Fruit fly (Drosophila melanogaster) whole organism, wandering third instar larva: ENCODE results near the gene CG14837.

Experiments
- Abd-B ChIP-seq: fragments of >200 bp; optimal IDR thresholded peaks from 2 replicates; lab custom pipeline; 2017; ENCODE audit warnings: missing biosample characterization, missing genetic modification characterization
- CG32264 ChIP-seq: fragments of 200-800 bp; sonication (Bioruptor generic); optimal IDR thresholded peaks from 2 replicates; lab custom pipeline; 2016; ENCODE audit warnings: missing biosample characterization, missing genetic modification characterization
- CG9705 ChIP-seq: fragments of 200-800 bp; sonication (Bioruptor generic); optimal IDR thresholded peaks from 2 replicates; lab custom pipeline; 2018; ENCODE audit warnings: missing biosample characterization, mild to moderate bottlenecking, missing genetic modification characterization
- CrebA ChIP-seq: fragments of 200-800 bp; sonication (Bioruptor generic); optimal IDR thresholded peaks from 2 replicates; lab custom pipeline; 2016; ENCODE audit warnings: missing biosample characterization, mild to moderate bottlenecking, missing genetic modification characterization, borderline replicate concordance
- Dfd ChIP-seq: fragments of >200 bp; optimal IDR thresholded peaks from 2 replicates; lab custom pipeline; 2017; ENCODE audit warnings: missing biosample characterization, missing genetic modification characterization
- Dif ChIP-seq: fragments of 200-275, 200-300 bp; sonication (Bioruptor generic); optimal IDR thresholded peaks from 2 replicates; lab custom pipeline; 2018; ENCODE audit warnings: missing biosample characterization, missing genetic modification characterization; ENCODE audit not compliant: partially characterized antibody
- GATAd ChIP-seq: sonication (Bioruptor generic); optimal IDR thresholded peaks from 2 replicates; lab custom pipeline; 2016; ENCODE audit warnings: missing biosample characterization, missing genetic modification characterization
- HLH106 ChIP-seq: fragments of 200-800 bp; optimal IDR thresholded peaks from 3 replicates; lab custom pipeline; 2019; ENCODE audit warnings: missing biosample characterization, mild to moderate bottlenecking, missing genetic modification characterization, moderate library complexity
- Hnf4 ChIP-seq: fragments of 200-800 bp; sonication (Bioruptor generic); optimal IDR thresholded peaks from 2 replicates; lab custom pipeline; 2016; ENCODE audit warnings: missing biosample characterization, mild to moderate bottlenecking, missing genetic modification characterization
- Hr78 ChIP-seq: fragments of >200 bp; optimal IDR thresholded peaks from 2 replicates; lab custom pipeline; 2017; ENCODE audit warnings: missing biosample characterization, missing genetic modification characterization
- Hr83 ChIP-seq: fragments of 200-300 bp; sonication (Bioruptor generic); optimal IDR thresholded peaks from 2 replicates; lab custom pipeline; 2016; ENCODE audit warnings: missing biosample characterization, mild to moderate bottlenecking, missing genetic modification characterization, moderate library complexity; ENCODE audit not compliant: poor library complexity, severe bottlenecking
- Jra ChIP-seq: sonication (Bioruptor generic); optimal IDR thresholded peaks from 2 replicates; lab custom pipeline; 2016; ENCODE audit warnings: missing biosample characterization, missing genetic modification characterization
- Mio ChIP-seq: sonication (Bioruptor generic); optimal IDR thresholded peaks from 2 replicates; lab custom pipeline; 2016; ENCODE audit warnings: missing biosample characterization, missing genetic modification characterization
- Myc ChIP-seq: fragments of >200 bp; optimal IDR thresholded peaks from 2 replicates; lab custom pipeline; 2017
- N ChIP-seq: fragments of >200 bp; optimal IDR thresholded peaks from 2 replicates; lab custom pipeline; 2018; ENCODE audit warnings: missing biosample characterization, missing external identifiers, missing genetic modification characterization
- OdsH ChIP-seq: fragments of 200-800 bp; sonication (Bioruptor generic); optimal IDR thresholded peaks from 2 replicates; lab custom pipeline; 2016; ENCODE audit warnings: missing biosample characterization, mild to moderate bottlenecking, missing genetic modification characterization
- Rel ChIP-seq, 2 experiments: fragments of 200-800 bp; sonication (Bioruptor generic) in 1 of 2; optimal IDR thresholded peaks; 2 replicates in 1 of 2; 3 replicates in 1 of 2; lab custom pipeline; 2016 to 2019; ENCODE audit warnings: mild to moderate bottlenecking in 2 of 2, missing biosample characterization in 2 of 2, missing genetic modification characterization in 2 of 2, moderate library complexity in 1 of 2
- Sp1 ChIP-seq: fragments of 200-800 bp; sonication (Bioruptor generic); optimal IDR thresholded peaks from 3 replicates; lab custom pipeline; 2019; ENCODE audit warnings: missing biosample characterization, mild to moderate bottlenecking, missing genetic modification characterization, moderate library complexity
- Vsx2 ChIP-seq: fragments of 200-300, 225-300 bp; sonication (Bioruptor generic); optimal IDR thresholded peaks from 2 replicates; lab custom pipeline; 2018; ENCODE audit warnings: missing biosample characterization, missing genetic modification characterization; ENCODE audit not compliant: partially characterized antibody
- br ChIP-seq: fragments of 200-800 bp; sonication (Bioruptor generic); optimal IDR thresholded peaks from 2 replicates; lab custom pipeline; 2016; ENCODE audit warnings: missing biosample characterization, missing genetic modification characterization
- brk ChIP-seq: fragments of 200-800 bp; sonication (Bioruptor generic); optimal IDR thresholded peaks from 2 replicates; lab custom pipeline; 2016; ENCODE audit warnings: missing biosample characterization, mild to moderate bottlenecking, missing genetic modification characterization
- dl ChIP-seq, 2 experiments: fragments of 175-275, 200-275 bp in 1 of 2; fragments of 200-275 bp in 1 of 2; sonication (Bioruptor generic); optimal IDR thresholded peaks; lab custom pipeline; 2018; ENCODE audit warnings: mild to moderate bottlenecking in 2 of 2, missing biosample characterization in 2 of 2, missing genetic modification characterization in 2 of 2, moderate library complexity in 2 of 2; ENCODE audit not compliant: partially characterized antibody in 2 of 2, insufficient read depth in 1 of 2
- dmrt93B ChIP-seq: fragments of 200-800 bp; sonication (Bioruptor generic); optimal IDR thresholded peaks from 2 replicates; lab custom pipeline; 2018; ENCODE audit warnings: missing biosample characterization, mild to moderate bottlenecking, missing genetic modification characterization
- dsf ChIP-seq: sonication (Bioruptor generic); optimal IDR thresholded peaks from 2 replicates; lab custom pipeline; 2016; ENCODE audit warnings: missing biosample characterization, missing genetic modification characterization, borderline replicate concordance
- ey ChIP-seq: fragments of 200-800 bp; sonication (Bioruptor generic); optimal IDR thresholded peaks from 2 replicates; lab custom pipeline; 2016; ENCODE audit warnings: missing biosample characterization, missing genetic modification characterization
- foxo ChIP-seq, 2 experiments: fragments of 200-800 bp; sonication (Bioruptor generic); optimal IDR thresholded peaks; 2 replicates in 1 of 2; 3 replicates in 1 of 2; lab custom pipeline; 2016 to 2017; ENCODE audit warnings: missing biosample characterization in 2 of 2, missing genetic modification characterization in 2 of 2
- fru ChIP-seq: fragments of 200-800 bp; sonication (Bioruptor generic); optimal IDR thresholded peaks from 3 replicates; lab custom pipeline; 2016; ENCODE audit warnings: missing biosample characterization, mild to moderate bottlenecking, missing genetic modification characterization
- h ChIP-seq: fragments of 200-800 bp; sonication (Bioruptor generic); optimal IDR thresholded peaks from 3 replicates; lab custom pipeline; 2016; ENCODE audit warnings: missing biosample characterization, mild to moderate bottlenecking, missing genetic modification characterization
- jim ChIP-seq: fragments of 175-275, 200-325 bp; sonication (Bioruptor generic); optimal IDR thresholded peaks from 2 replicates; lab custom pipeline; 2016; ENCODE audit warnings: missing biosample characterization, mild to moderate bottlenecking, missing genetic modification characterization
- lola ChIP-seq: fragments of >200 bp; optimal IDR thresholded peaks from 2 replicates; lab custom pipeline; 2017; ENCODE audit warnings: missing biosample characterization, missing genetic modification characterization
- pan ChIP-seq: fragments of >200 bp; optimal IDR thresholded peaks from 2 replicates; lab custom pipeline; 2017
- psq ChIP-seq: fragments of 200-800 bp; sonication (Bioruptor generic); optimal IDR thresholded peaks from 3 replicates; lab custom pipeline; 2017; ENCODE audit warnings: missing biosample characterization, mild to moderate bottlenecking, missing genetic modification characterization, moderate library complexity
- rgr ChIP-seq: fragments of 200-800 bp; sonication (Bioruptor generic); optimal IDR thresholded peaks from 3 replicates; lab custom pipeline; 2016; ENCODE audit warnings: missing biosample characterization, mild to moderate bottlenecking, missing genetic modification characterization
- sage ChIP-seq: fragments of 200-800 bp; sonication (Bioruptor generic); optimal IDR thresholded peaks from 2 replicates; lab custom pipeline; 2016; ENCODE audit warnings: missing biosample characterization, mild to moderate bottlenecking, missing genetic modification characterization
- sv ChIP-seq: fragments of 200-800 bp; sonication (Bioruptor generic); optimal IDR thresholded peaks from 3 replicates; lab custom pipeline; 2016; ENCODE audit warnings: missing biosample characterization, missing genetic modification characterization
- tai ChIP-seq: sonication (Bioruptor generic); optimal IDR thresholded peaks from 2 replicates; lab custom pipeline; 2016; ENCODE audit warnings: missing biosample characterization, missing genetic modification characterization
- usp ChIP-seq: fragments of >200 bp; optimal IDR thresholded peaks from 2 replicates; lab custom pipeline; 2017; ENCODE audit warnings: missing biosample characterization, missing genetic modification characterization
- woc ChIP-seq: sonication (Bioruptor generic); optimal IDR thresholded peaks from 2 replicates; lab custom pipeline; 2016; ENCODE audit warnings: missing biosample characterization, mild to moderate bottlenecking, missing genetic modification characterization

Gene CG14837

dm6 chr3L:7530461-7531338 is 29.1 kb downstream of the CG14837 start:
- TF ChIP-seq foxo (GFP tag; optimal IDR thresholded peaks at IDR 0.05; lab: Kevin White, UChicago): peak in 1 of 2 experiments; percentile 46
- TF ChIP-seq usp (GFP tag; lab: Kevin White, UChicago): no peak
- TF ChIP-seq jim (GFP tag; lab: Kevin White, UChicago): no peak
- peak; percentile 60 for TF ChIP-seq CrebA (GFP tag; lab: Kevin White, UChicago)
- no peak for TF ChIP-seq OdsH (GFP tag; lab: Kevin White, UChicago)
- no peak for TF ChIP-seq CG9705 (GFP tag; lab: Kevin White, UChicago)
- no peak for TF ChIP-seq sv
- peak; percentile 4 for TF ChIP-seq psq (GFP tag; lab: Kevin White, UChicago)
- no peak for TF ChIP-seq HLH106 (tag; lab: Kevin White, UChicago)
- no peak for TF ChIP-seq pan (lab: Kevin White, UChicago)
- TF ChIP-seq brk: peak; percentile 54
- no peak for TF ChIP-seq dmrt93B (GFP tag; lab: Kevin White, UChicago)
- TF ChIP-seq sage (GFP tag; lab: Kevin White, UChicago): no peak
- TF ChIP-seq ey (GFP tag; lab: Kevin White, UChicago): no peak
- no peak for TF ChIP-seq Myc (lab: Kevin White, UChicago)
- TF ChIP-seq br (GFP tag; lab: Kevin White, UChicago): peak; percentile 41
- peak; percentile 53 for TF ChIP-seq tai (GFP tag; lab: Kevin White, UChicago)
- TF ChIP-seq Dfd (GFP tag; lab: Kevin White, UChicago): no peak
- TF ChIP-seq dl (GFP tag; optimal IDR thresholded peaks at IDR 0.05; lab: Kevin White, UChicago; ENCODE audit: insufficient read depth in 1 of 2, partially characterized antibody in 2 of 2): no peak
- TF ChIP-seq Dif (GFP tag; lab: Kevin White, UChicago): no peak
- no peak for TF ChIP-seq lola (GFP tag; lab: Kevin White, UChicago)
- TF ChIP-seq GATAd (GFP tag; lab: Kevin White, UChicago): no peak
- no peak for TF ChIP-seq dsf (GFP tag; lab: Kevin White, UChicago)
- no peak for TF ChIP-seq N (GFP tag; lab: Kevin White, UChicago)
- TF ChIP-seq h (GFP tag; lab: Kevin White, UChicago): peak; percentile 44
- TF ChIP-seq Vsx2 (GFP tag; lab: Kevin White, UChicago): no peak
- TF ChIP-seq woc (GFP tag; lab: Kevin White, UChicago): no peak
- TF ChIP-seq rgr (GFP tag; lab: Kevin White, UChicago): peak; percentile 48
- TF ChIP-seq Jra: no peak
- no peak for TF ChIP-seq Mio (GFP tag; lab: Kevin White, UChicago)
- peak; percentile 73 for TF ChIP-seq fru (GFP tag; lab: Kevin White, UChicago)
- TF ChIP-seq Abd-B: no peak
- no peak for TF ChIP-seq Hr78 (GFP tag; lab: Kevin White, UChicago)
- TF ChIP-seq CG32264 (GFP tag; lab: Kevin White, UChicago): no peak
- peak; percentile 25 for TF ChIP-seq Hnf4 (GFP tag; lab: Kevin White, UChicago)
- no peak for TF ChIP-seq Rel (GFP tag; optimal IDR thresholded peaks at IDR 0.05; lab: Kevin White, UChicago)
- peak; percentile 17 for TF ChIP-seq Rel (tag; optimal IDR thresholded peaks at IDR 0.05; lab: Kevin White, UChicago)
- TF ChIP-seq Sp1 (GFP tag; lab: Kevin White, UChicago): no peak
- TF ChIP-seq Hr83 (GFP tag; lab: Kevin White, UChicago): peak; percentile 34
